Fruit fly (Drosophila melanogaster): Measurements from ENCODE around the gene Set8.

Gene Set8

dm6 chr3R:14286320-14287190 is 29.3 kb upstream of the Set8 start, which contains the start of gene trx (continued):
- TF ChIP-seq bbx (GFP tag; IDR thresholded peaks at IDR 0.05; ENCODE audit: partially characterized antibody) (no peak), sens-2 (GFP tag; IDR thresholded peaks at IDR 0.05) (no peak), CG9609 (GFP tag; optimal IDR thresholded peaks at IDR 0.05) (no peak), CG10462 (GFP tag; optimal IDR thresholded peaks at IDR 0.05) (no peak), Myb (GFP tag; optimal IDR thresholded peaks at IDR 0.05) (peak; percentile 100), CG16863 (GFP tag; optimal IDR thresholded peaks at IDR 0.05) (no peak), gfzf (GFP tag; optimal IDR thresholded peaks at IDR 0.05) (peak; percentile 99), CG6654 (GFP tag; optimal IDR thresholded peaks at IDR 0.05) (no peak), Mad (GFP tag; optimal IDR thresholded peaks at IDR 0.05) (peak; percentile 15), Vsx1 (GFP tag; optimal IDR thresholded peaks at IDR 0.05) (peak; percentile 9), kni (GFP tag; optimal IDR thresholded peaks at IDR 0.05) (peak; percentile 33), Hmx (GFP tag; optimal IDR thresholded peaks at IDR 0.05) (no peak), CG2116 (GFP tag; optimal IDR thresholded peaks at IDR 0.05) (peak; percentile 36), knrl (GFP tag; IDR thresholded peaks at IDR 0.05; ENCODE audit: partially characterized antibody) (no peak), ap (GFP tag; IDR thresholded peaks at IDR 0.05) (no peak), CG14667 (GFP tag; IDR thresholded peaks at IDR 0.05) (no peak), otp (GFP tag; IDR thresholded peaks at IDR 0.05) (no peak), Opbp (GFP tag; IDR thresholded peaks at IDR 0.05; ENCODE audit: partially characterized antibody) (no peak), Rfx (GFP tag; IDR thresholded peaks at IDR 0.05) (no peak), dan (GFP tag; IDR thresholded peaks at IDR 0.05) (no peak), CG13296 (GFP tag; optimal IDR thresholded peaks at IDR 0.05) (no peak), CG1603 (tag; optimal IDR thresholded peaks at IDR 0.05) (peak; percentile 84), CG3163 (GFP tag; optimal IDR thresholded peaks at IDR 0.05) (no peak), Atf3 (GFP tag; optimal IDR thresholded peaks at IDR 0.05) (no peak), slp2 (GFP tag; optimal IDR thresholded peaks at IDR 0.05) (no peak), lab (GFP tag; optimal IDR thresholded peaks at IDR 0.05) (no peak), Bdp1 (GFP tag; optimal IDR thresholded peaks at IDR 0.05) (no peak), prd (optimal IDR thresholded peaks at IDR 0.05) (no peak), prd (GFP tag; IDR thresholded peaks at IDR 0.05) (no peak), repo (GFP tag; optimal IDR thresholded peaks at IDR 0.05) (peak; percentile 5), CG6791 (GFP tag; IDR thresholded peaks at IDR 0.05; ENCODE audit: partially characterized antibody) (no peak), Oli (tag; optimal IDR thresholded peaks at IDR 0.05) (no peak), bowl (GFP tag; IDR thresholded peaks at IDR 0.05) (no peak), Ravus (GFP tag; IDR thresholded peaks at IDR 0.05) (no peak), Kr (GFP tag; optimal IDR thresholded peaks at IDR 0.05) (no peak), grau (tag; optimal IDR thresholded peaks at IDR 0.05) (no peak), mld (GFP tag; IDR thresholded peaks at IDR 0.05; ENCODE audit: partially characterized antibody) (no peak), CG32532 (GFP tag; IDR thresholded peaks at IDR 0.05) (no peak), eve (GFP tag; optimal IDR thresholded peaks at IDR 0.05) (no peak), pho (GFP tag; optimal IDR thresholded peaks at IDR 0.05) (no peak), CG12659 (GFP tag; optimal IDR thresholded peaks at IDR 0.05) (peak; percentile 73), CG11504 (tag; optimal IDR thresholded peaks at IDR 0.05) (peak; percentile 66), insv (GFP tag; optimal IDR thresholded peaks at IDR 0.05) (peak in 1 of 2 experiments; percentile 50), CG31441 (GFP tag; IDR thresholded peaks at IDR 0.05) (no peak), CG7745 (tag; optimal IDR thresholded peaks at IDR 0.05) (no peak), Fer1 (GFP tag; optimal IDR thresholded peaks at IDR 0.05) (peak; percentile 10), dimm (GFP tag; IDR thresholded peaks at IDR 0.05) (no peak), CG11723 (GFP tag; optimal IDR thresholded peaks at IDR 0.05) (no peak), Hey (tag; optimal IDR thresholded peaks at IDR 0.05) (no peak), bab2 (GFP tag; optimal IDR thresholded peaks at IDR 0.05) (no peak)

Data from whole organism, embryonic.